Worm (Caenorhabditis elegans) whole organism, young adult: ENCODE results near the gene ZC373.5.

Experiments
- F52B5.7 ChIP-seq: sonication (generic microtip); optimal IDR thresholded peaks from 2 replicates; lab custom pipeline; 2016; ENCODE audit warnings: mild to moderate bottlenecking, missing genetic modification characterization, missing compliant biosample characterization
- F55B11.4 ChIP-seq: sonication (generic microtip); optimal IDR thresholded peaks from 2 replicates; lab custom pipeline; 2016; ENCODE audit warnings: missing compliant biosample characterization, missing genetic modification characterization, borderline replicate concordance; ENCODE audit not compliant: insufficient read depth
- K11D2.4 ChIP-seq: fragments of 200-800 bp; sonication (Bioruptor generic); IDR thresholded peaks from 2 replicates; pipeline ENCODE4 v1.3.6; 2022; ENCODE audit warnings: missing genetic modification reagents, missing genetic modification characterization, missing compliant biosample characterization
- T07F8.4 ChIP-seq: sonication (generic microtip); optimal IDR thresholded peaks from 2 replicates; lab custom pipeline; 2016; ENCODE audit warnings: mild to moderate bottlenecking, missing genetic modification characterization, moderate library complexity, missing compliant biosample characterization
- T26A5.8 ChIP-seq: sonication (generic microtip); optimal IDR thresholded peaks from 2 replicates; lab custom pipeline; 2016; ENCODE audit warnings: missing genetic modification characterization, missing compliant biosample characterization
- attf-6 ChIP-seq: fragments of 200-800 bp; sonication (Bioruptor generic); IDR thresholded peaks from 2 replicates; pipeline ENCODE4 v1.3.6; 2022; ENCODE audit warnings: missing genetic modification reagents, missing genetic modification characterization, missing compliant biosample characterization
- cebp-1 ChIP-seq, 2 experiments: fragments of 200-800 bp in 1 of 2; sonication (Bioruptor generic) in 1 of 2; sonication (generic microtip) in 1 of 2; IDR thresholded peaks in 1 of 2; optimal IDR thresholded peaks in 1 of 2; 2 replicates each; pipeline versions ENCODE4 v1.3.6 to Lab custom; 2017 to 2022; ENCODE audit warnings: missing compliant biosample characterization in 2 of 2, missing genetic modification characterization in 2 of 2, mild to moderate bottlenecking in 1 of 2, missing genetic modification reagents in 1 of 2, moderate library complexity in 1 of 2
- ceh-79 ChIP-seq: sonication (generic microtip); optimal IDR thresholded peaks from 2 replicates; lab custom pipeline; 2017; ENCODE audit warnings: mild to moderate bottlenecking, missing genetic modification characterization, missing compliant biosample characterization
- ceh-91 ChIP-seq: fragments of 200-800 bp; sonication (Bioruptor generic); IDR thresholded peaks from 2 replicates; pipeline ENCODE4 v1.3.6; 2022; ENCODE audit warnings: missing genetic modification reagents, missing genetic modification characterization, missing compliant biosample characterization
- efl-1 ChIP-seq: fragments of 150-350 bp; optimal IDR thresholded peaks from 2 replicates; lab custom pipeline; 2014; ENCODE audit warnings: missing biosample characterization, missing genetic modification reagents, missing genetic modification characterization
- egl-18 ChIP-seq: fragments of 200-800 bp; sonication (Bioruptor generic); IDR thresholded peaks from 2 replicates; pipeline ENCODE4 v1.3.6; 2022; ENCODE audit warnings: missing genetic modification reagents, missing genetic modification characterization, missing compliant biosample characterization
- egl-44 ChIP-seq: fragments of 200-800 bp; sonication (Bioruptor generic); IDR thresholded peaks from 2 replicates; pipeline ENCODE4 v1.3.6; 2022; ENCODE audit warnings: missing genetic modification reagents, missing genetic modification characterization, missing compliant biosample characterization
- egrh-3 ChIP-seq: fragments of 200-800 bp; sonication (Bioruptor generic); IDR thresholded peaks from 2 replicates; pipeline ENCODE4 v1.3.6; 2022; ENCODE audit warnings: missing genetic modification reagents, missing genetic modification characterization, missing compliant biosample characterization
- ets-4 ChIP-seq: fragments of 200-800 bp; sonication (Bioruptor generic); optimal IDR thresholded peaks from 2 replicates; lab custom pipeline; 2018; ENCODE audit warnings: mild to moderate bottlenecking, missing genetic modification characterization, missing compliant biosample characterization
- gei-17 ChIP-seq: fragments of 200-800 bp; sonication (Bioruptor generic); optimal IDR thresholded peaks from 2 replicates; lab custom pipeline; 2018; ENCODE audit warnings: mild to moderate bottlenecking, missing genetic modification characterization, missing compliant biosample characterization
- hmg-1.2 ChIP-seq: fragments of 200-800 bp; sonication (Bioruptor generic); IDR thresholded peaks from 2 replicates; pipeline ENCODE4 v1.3.6; 2022; ENCODE audit warnings: missing genetic modification reagents, missing genetic modification characterization, missing compliant biosample characterization
- lag-1 ChIP-seq: fragments of 200-800 bp; sonication (Bioruptor generic); IDR thresholded peaks from 2 replicates; pipeline ENCODE4 v1.3.6; 2022; ENCODE audit warnings: missing genetic modification reagents, missing genetic modification characterization, missing compliant biosample characterization
- lin-26 ChIP-seq: fragments of 200-800 bp; sonication (Bioruptor generic); IDR thresholded peaks from 2 replicates; pipeline ENCODE4 v1.3.6; 2022; ENCODE audit warnings: missing genetic modification reagents, missing genetic modification characterization, missing compliant biosample characterization
- lin-54 ChIP-seq: fragments of 200-800 bp; sonication (Bioruptor generic); optimal IDR thresholded peaks from 2 replicates; lab custom pipeline; 2018; ENCODE audit warnings: mild to moderate bottlenecking, missing genetic modification characterization, missing compliant biosample characterization
- madf-6 ChIP-seq: fragments of 200-800 bp; sonication (Bioruptor generic); IDR thresholded peaks from 2 replicates; pipeline ENCODE4 v1.3.6; 2022; ENCODE audit warnings: missing genetic modification reagents, missing genetic modification characterization, missing compliant biosample characterization
- madf-8 ChIP-seq: fragments of 200-800 bp; sonication (Bioruptor generic); conservative IDR thresholded peaks from 2 replicates; pipeline ENCODE4 v1.3.6; 2022; ENCODE audit warnings: missing genetic modification reagents, missing genetic modification characterization, missing compliant biosample characterization
- mxl-1 ChIP-seq: sonication (generic microtip); optimal IDR thresholded peaks from 2 replicates; lab custom pipeline; 2016; ENCODE audit warnings: missing genetic modification characterization, missing compliant biosample characterization
- nhr-80 ChIP-seq: sonication (generic microtip); optimal IDR thresholded peaks from 2 replicates; lab custom pipeline; 2016; ENCODE audit warnings: missing genetic modification characterization, missing compliant biosample characterization
- nhr-90 ChIP-seq: sonication (generic microtip); optimal IDR thresholded peaks from 2 replicates; lab custom pipeline; 2016; ENCODE audit warnings: missing genotype, mild to moderate bottlenecking, missing genetic modification characterization, missing compliant biosample characterization
- rec-8 ChIP-seq, 2 experiments: sonication (generic microtip); optimal IDR thresholded peaks; 2 replicates each; lab custom pipeline; 2016; ENCODE audit warnings: mild to moderate bottlenecking in 2 of 2, missing genetic modification characterization in 2 of 2, missing genetic modification reagents in 2 of 2, missing genotype in 2 of 2, missing biosample characterization in 1 of 2, missing compliant biosample characterization in 1 of 2, moderate library complexity in 1 of 2
- repo-1 ChIP-seq: sonication (generic microtip); optimal IDR thresholded peaks from 2 replicates; lab custom pipeline; 2017; ENCODE audit warnings: mild to moderate bottlenecking, missing genetic modification characterization, missing compliant biosample characterization
- rpc-1 ChIP-seq, 2 experiments: fragments of 150-350 bp in 1 of 2; sonication (generic microtip) in 1 of 2; optimal IDR thresholded peaks; 2 replicates each; lab custom pipeline; 2014 to 2018; ENCODE audit warnings: missing biosample characterization in 1 of 2, missing genetic modification characterization in 1 of 2, missing genetic modification reagents in 1 of 2, missing genotype in 1 of 2
- sea-2 ChIP-seq: fragments of 200-800 bp; sonication (Bioruptor generic); IDR thresholded peaks from 2 replicates; pipeline ENCODE4 v1.3.6; 2022; ENCODE audit warnings: missing genetic modification characterization, missing compliant biosample characterization
- snpc-4 ChIP-seq, 5 experiments: fragments of 150-350 bp in 1 of 5; sonication (generic microtip) in 4 of 5; optimal IDR thresholded peaks; 2 replicates each; lab custom pipeline; 2014 to 2018; ENCODE audit warnings: missing genetic modification characterization in 5 of 5, missing biosample characterization in 3 of 5, antibody characterized with exemption in 2 of 5, mild to moderate bottlenecking in 2 of 5, missing compliant biosample characterization in 2 of 5, missing genotype in 2 of 5, moderate library complexity in 2 of 5, missing genetic modification reagents in 1 of 5
- unc-62 ChIP-seq: fragments of 150-350 bp; optimal IDR thresholded peaks from 2 replicates; lab custom pipeline; 2014; ENCODE audit warnings: missing biosample characterization, missing genetic modification reagents, missing genetic modification characterization
- zfh-2 ChIP-seq: fragments of 200-800 bp; sonication (Bioruptor generic); conservative IDR thresholded peaks from 2 replicates; pipeline ENCODE4 v1.3.6; 2022; ENCODE audit warnings: missing genetic modification reagents, missing genetic modification characterization, missing compliant biosample characterization
- ztf-25 ChIP-seq: fragments of 200-800 bp; sonication (Bioruptor generic); IDR thresholded peaks from 2 replicates; pipeline ENCODE4 v1.3.6; 2022; ENCODE audit warnings: missing genetic modification reagents, missing genetic modification characterization, missing compliant biosample characterization
- ztf-28 ChIP-seq: fragments of 200-800 bp; sonication (Bioruptor generic); IDR thresholded peaks from 2 replicates; pipeline ENCODE4 v1.3.6; 2022; ENCODE audit warnings: missing genetic modification reagents, missing genetic modification characterization, missing compliant biosample characterization

The ZC373.5 gene

DNA sequence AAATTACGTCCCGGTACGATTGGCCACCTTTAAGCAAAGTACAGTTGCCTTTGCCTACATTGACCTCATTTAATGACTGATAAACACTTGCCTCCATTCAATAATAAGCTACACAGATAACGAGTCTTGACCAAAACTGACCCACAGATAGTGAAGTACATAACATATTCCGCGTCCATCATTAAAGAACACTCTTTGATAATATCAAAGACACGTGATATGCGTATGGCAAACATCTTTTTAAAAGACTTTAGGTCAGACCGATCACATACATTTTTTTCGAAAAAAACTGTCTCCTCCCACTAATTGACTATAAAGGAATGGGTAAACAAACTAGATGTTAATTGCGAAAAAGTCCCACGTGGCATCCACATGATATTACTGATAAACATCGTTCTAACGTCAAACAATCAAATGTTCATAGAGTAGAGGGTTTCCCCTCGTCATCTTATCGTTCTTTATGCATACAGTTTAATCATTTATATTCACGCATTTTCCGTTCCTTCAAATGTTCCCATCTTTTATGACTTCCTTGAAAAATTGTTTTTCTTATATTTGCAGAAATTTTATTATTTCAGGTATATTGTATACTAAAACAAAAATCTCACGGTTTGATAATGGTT lies 10.0 kb upstream of the ZC373.5 start, which contains the start of gene W07E11.1 (continued):
- TF ChIP-seq snpc-4 (GFP tag; optimal IDR thresholded peaks at IDR 0.05; lab: Kevin White, UChicago) = no peak
- TF ChIP-seq snpc-4 (tag; optimal IDR thresholded peaks at IDR 0.05; lab: Kevin White, UChicago) = peak in 1 of 4 experiments; percentile 12
- TF ChIP-seq lin-26 = peak; percentile 38; the same call in 1 of the 2 replicates
- peak; percentile 83 for TF ChIP-seq nhr-80
- TF ChIP-seq repo-1 = no peak
- TF ChIP-seq cebp-1 (GFP tag; IDR thresholded peaks at IDR 0.05; lab: Robert Waterston, UW) = no peak; the same call in 1 of the 2 replicates
- peak; percentile 66 for TF ChIP-seq cebp-1 (tag; optimal IDR thresholded peaks at IDR 0.05; lab: Kevin White, UChicago)

DNA sequence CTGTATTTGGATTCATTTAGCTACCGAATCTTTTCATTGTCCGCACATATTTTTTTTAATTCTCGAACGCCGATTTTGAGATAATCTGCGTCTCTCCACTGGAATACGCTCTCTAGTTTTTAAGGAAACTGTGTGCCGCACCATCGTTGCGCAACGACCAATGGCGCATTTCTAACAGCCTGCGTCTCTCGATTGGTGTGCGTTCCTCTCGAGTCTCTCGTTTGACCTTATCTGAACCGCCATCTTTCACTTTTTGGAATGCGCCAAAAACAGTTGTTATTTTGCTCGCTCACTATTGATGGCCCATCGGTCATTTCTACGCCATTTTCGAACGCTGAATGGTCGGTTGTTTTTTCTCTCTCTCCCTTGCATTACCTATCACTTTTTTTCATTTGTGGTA lies 9.1 kb upstream of the ZC373.5 start:
- no peak for TF ChIP-seq ceh-79 (tag; lab: Kevin White, UChicago)
- peak; percentile 70 for TF ChIP-seq efl-1 (GFP tag; lab: Kevin White, UChicago)
- no peak for TF ChIP-seq T07F8.4 (tag; lab: Kevin White, UChicago)
- TF ChIP-seq hmg-1.2 (GFP tag; lab: Robert Waterston, UW) = peak; percentile 85
- no peak for TF ChIP-seq ceh-91 (GFP tag; lab: Robert Waterston, UW)
- no peak for TF ChIP-seq egl-44 (GFP tag; lab: Robert Waterston, UW)
- TF ChIP-seq lin-54 (GFP tag; lab: Kevin White, UChicago) = no peak
- TF ChIP-seq T26A5.8 (tag; lab: Kevin White, UChicago) = no peak
- peak; percentile 67 for TF ChIP-seq madf-6
- TF ChIP-seq mxl-1 (tag; lab: Kevin White, UChicago) = no peak
- TF ChIP-seq F55B11.4 (tag; lab: Kevin White, UChicago) = no peak
- no peak for TF ChIP-seq rpc-1 (optimal IDR thresholded peaks at IDR 0.05; lab: Kevin White, UChicago)
- TF ChIP-seq rpc-1 (tag; optimal IDR thresholded peaks at IDR 0.05; lab: Kevin White, UChicago) = no peak
- no peak for TF ChIP-seq K11D2.4 (GFP tag; lab: Robert Waterston, UW)
- TF ChIP-seq madf-8 (GFP tag; lab: Robert Waterston, UW) = 0 out of 2 replicates have a peak, but pooled peaks have one; percentile 26

DNA sequence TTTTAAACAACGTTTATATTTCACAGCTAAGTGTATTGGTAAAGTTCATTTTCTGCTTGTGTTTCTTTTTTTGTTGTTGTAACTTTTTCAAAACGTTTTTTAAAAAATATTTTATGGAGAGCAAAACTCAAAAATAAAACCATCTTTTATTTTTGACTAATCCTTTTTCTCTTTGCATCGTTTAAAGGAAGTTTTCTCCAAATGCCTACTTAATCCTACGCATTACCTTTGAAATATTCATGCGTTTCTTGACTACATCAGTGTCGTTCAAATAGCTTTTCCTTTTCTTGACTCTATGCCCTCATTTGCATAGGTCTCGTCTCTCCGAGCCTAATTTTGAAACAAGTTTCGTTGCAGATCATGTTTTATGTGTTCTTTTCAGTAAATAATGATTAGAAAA lies 6.9 kb upstream of the ZC373.5 start:
- TF ChIP-seq unc-62 (no peak), ztf-25 (GFP tag; lab: Robert Waterston, UW) (no peak), sea-2 (GFP tag; lab: Robert Waterston, UW) (no peak), nhr-90 (no peak), egrh-3 (no peak), ztf-28 (no peak), rec-8 (tag; optimal IDR thresholded peaks at IDR 0.05; lab: Kevin White, UChicago) (no peak), gei-17 (GFP tag; lab: Kevin White, UChicago) (no peak), ets-4 (no peak), F52B5.7 (tag; lab: Kevin White, UChicago) (no peak), lag-1 (GFP tag; lab: Robert Waterston, UW) (no peak), attf-6 (GFP tag; lab: Robert Waterston, UW) (no peak), egl-18 (GFP tag; lab: Robert Waterston, UW) (no peak)
- TF ChIP-seq, all 124 proteins: peak for 0

DNA sequence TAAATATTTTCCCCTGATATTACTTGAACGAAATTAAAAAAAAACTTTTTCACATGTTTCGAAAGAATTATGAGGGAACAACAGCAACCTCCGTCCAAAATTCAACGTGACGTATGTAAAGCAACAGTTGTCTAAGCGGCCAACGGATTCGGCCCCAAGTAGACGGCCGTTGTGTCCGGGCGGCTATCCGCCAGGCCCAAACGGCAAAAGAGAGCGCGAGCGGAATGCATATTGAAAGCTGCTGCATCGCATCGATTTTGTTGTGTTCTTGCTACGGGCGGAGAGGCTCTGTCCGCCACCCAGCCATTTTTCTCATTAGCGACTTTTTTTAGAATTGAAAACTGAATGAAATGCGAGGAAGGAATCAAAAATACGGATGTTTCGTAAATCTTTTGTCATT lies 5.0 kb upstream of the ZC373.5 start:
- TF ChIP-seq K11D2.4 (GFP tag; lab: Robert Waterston, UW) = no peak
- peak; percentile 55 for TF ChIP-seq zfh-2
- TF ChIP-seq, all 124 proteins: peak for 1
